Worm (Caenorhabditis elegans) whole organism, L1 larva: ENCODE measurements around the gene F22D3.4.

Source experiments
- C04F5.9 ChIP-seq: sonication (generic microtip); optimal IDR thresholded peaks from 2 replicates; lab custom pipeline; 2016; ENCODE audit warnings: missing genetic modification characterization, missing compliant biosample characterization
- C16A3.4 ChIP-seq: fragments of 150-350 bp; optimal IDR thresholded peaks from 2 replicates; lab custom pipeline; 2014; ENCODE audit warnings: missing biosample characterization, missing genetic modification characterization
- F16B12.6 ChIP-seq: fragments of 150-350 bp; optimal IDR thresholded peaks from 2 replicates; lab custom pipeline; 2014; ENCODE audit warnings: missing biosample characterization, missing genetic modification characterization
- blmp-1 ChIP-seq: fragments of 150-350 bp; optimal IDR thresholded peaks from 2 replicates; lab custom pipeline; 2014; ENCODE audit warnings: missing biosample characterization, missing genetic modification characterization
- ceh-8 ChIP-seq: fragments of 200-800 bp; sonication (Bioruptor generic); optimal IDR thresholded peaks from 2 replicates; lab custom pipeline; 2018; ENCODE audit warnings: mild to moderate bottlenecking, missing genetic modification characterization, moderate library complexity, missing compliant biosample characterization
- dpl-1 ChIP-seq, 3 experiments: fragments of 150-350 bp in 2 of 3; sonication (generic microtip) in 1 of 3; optimal IDR thresholded peaks; 2 replicates each; lab custom pipeline; 2014 to 2017; ENCODE audit warnings: missing biosample characterization in 3 of 3, missing genetic modification characterization in 3 of 3, missing genetic modification reagents in 3 of 3
- dsc-1 ChIP-seq: sonication (generic microtip); optimal IDR thresholded peaks from 2 replicates; lab custom pipeline; 2016; ENCODE audit warnings: mild to moderate bottlenecking, missing genetic modification characterization, missing compliant biosample characterization
- efl-1 ChIP-seq, 4 experiments: fragments of 150-350 bp; optimal IDR thresholded peaks in 3 of 4; peaks in 1 of 4; 1 replicate in 1 of 4; 2 replicates in 3 of 4; lab custom pipeline; 2014; ENCODE audit warnings: missing biosample characterization in 2 of 4, missing genetic modification characterization in 2 of 4, missing genetic modification reagents in 2 of 4
- egl-13 ChIP-seq: sonication (generic microtip); optimal IDR thresholded peaks from 2 replicates; lab custom pipeline; 2016; ENCODE audit warnings: missing genotype, missing genetic modification reagents, missing genetic modification characterization, missing compliant biosample characterization
- elt-2 ChIP-seq: sonication (generic microtip); optimal IDR thresholded peaks from 2 replicates; lab custom pipeline; 2016; ENCODE audit warnings: missing genetic modification characterization, mild to moderate bottlenecking, inconsistent platforms, missing compliant biosample characterization, missing genetic modification reagents
- fkh-10 ChIP-seq: sonication (generic microtip); optimal IDR thresholded peaks from 2 replicates; lab custom pipeline; 2017; ENCODE audit warnings: missing biosample characterization, missing genetic modification reagents, missing genetic modification characterization
- fkh-4 ChIP-seq: sonication (generic microtip); optimal IDR thresholded peaks from 2 replicates; lab custom pipeline; 2016; ENCODE audit warnings: missing compliant biosample characterization, missing genetic modification characterization, borderline replicate concordance
- fkh-8 ChIP-seq: sonication (generic microtip); optimal IDR thresholded peaks from 2 replicates; lab custom pipeline; 2016; ENCODE audit warnings: mild to moderate bottlenecking, missing genetic modification characterization, missing compliant biosample characterization
- fos-1 ChIP-seq: fragments of 150-350 bp; optimal IDR thresholded peaks from 2 replicates; lab custom pipeline; 2014; ENCODE audit warnings: missing biosample characterization, missing genetic modification characterization
- hlh-4 ChIP-seq: sonication (generic microtip); optimal IDR thresholded peaks from 2 replicates; lab custom pipeline; 2016; ENCODE audit warnings: mild to moderate bottlenecking, missing genetic modification characterization, missing compliant biosample characterization
- hpl-2 ChIP-seq: fragments of 150-350 bp; optimal IDR thresholded peaks from 2 replicates; lab custom pipeline; 2014; ENCODE audit warnings: missing biosample characterization, missing genetic modification reagents, missing genetic modification characterization
- irx-1 ChIP-seq: sonication (generic microtip); optimal IDR thresholded peaks from 2 replicates; lab custom pipeline; 2016; ENCODE audit warnings: missing genetic modification characterization, missing compliant biosample characterization
- lin-13 ChIP-seq: fragments of 150-350 bp; optimal IDR thresholded peaks from 2 replicates; lab custom pipeline; 2014; ENCODE audit warnings: missing biosample characterization, missing genetic modification reagents, missing genetic modification characterization
- lin-15B ChIP-seq: fragments of 150-350 bp; sonication (generic microtip); optimal IDR thresholded peaks from 3 replicates; lab custom pipeline; 2014; ENCODE audit warnings: missing biosample characterization, missing genetic modification characterization
- lir-3 ChIP-seq: sonication (generic microtip); optimal IDR thresholded peaks from 2 replicates; lab custom pipeline; 2016; ENCODE audit warnings: mild to moderate bottlenecking, missing genetic modification characterization, moderate library complexity, missing compliant biosample characterization; ENCODE audit not compliant: poor library complexity
- lsy-2 ChIP-seq, 2 experiments: fragments of 150-350 bp; optimal IDR thresholded peaks; 2 replicates each; lab custom pipeline; 2014; ENCODE audit warnings: missing biosample characterization in 2 of 2, missing genetic modification characterization in 2 of 2
- mab-9 ChIP-seq: fragments of 200-800 bp; sonication (Bioruptor generic); IDR thresholded peaks from 2 replicates; pipeline ENCODE4 v1.3.6; 2022; ENCODE audit warnings: missing genetic modification reagents, missing genetic modification characterization, missing compliant biosample characterization
- mef-2 ChIP-seq: fragments of 150-350 bp; optimal IDR thresholded peaks from 2 replicates; lab custom pipeline; 2014; ENCODE audit warnings: missing biosample characterization, missing genetic modification characterization
- mep-1 ChIP-seq: fragments of 150-350 bp; optimal IDR thresholded peaks from 2 replicates; lab custom pipeline; 2014; ENCODE audit warnings: missing biosample characterization, missing genetic modification characterization
- nhr-12 ChIP-seq: sonication (generic microtip); optimal IDR thresholded peaks from 2 replicates; lab custom pipeline; 2017; ENCODE audit warnings: missing biosample characterization, missing genetic modification characterization
- nhr-28 ChIP-seq: fragments of 150-350 bp; optimal IDR thresholded peaks from 2 replicates; lab custom pipeline; 2014; ENCODE audit warnings: missing biosample characterization, missing genetic modification characterization
- nhr-47 ChIP-seq: sonication (generic microtip); optimal IDR thresholded peaks from 2 replicates; lab custom pipeline; 2016; ENCODE audit warnings: mild to moderate bottlenecking, missing genetic modification characterization, moderate library complexity, missing compliant biosample characterization
- nhr-71 ChIP-seq: sonication (generic microtip); optimal IDR thresholded peaks from 2 replicates; lab custom pipeline; 2016; ENCODE audit warnings: mild to moderate bottlenecking, missing genetic modification characterization, moderate library complexity, missing compliant biosample characterization
- nhr-76 ChIP-seq: sonication (generic microtip); optimal IDR thresholded peaks from 2 replicates; lab custom pipeline; 2017; ENCODE audit warnings: missing biosample characterization, missing genetic modification characterization
- nhr-77 ChIP-seq: fragments of 150-350 bp; optimal IDR thresholded peaks from 2 replicates; lab custom pipeline; 2014; ENCODE audit warnings: missing biosample characterization, missing genetic modification characterization
- nhr-85 ChIP-seq: sonication (generic microtip); peaks from one replicate; lab custom pipeline; 2016; ENCODE audit warnings: missing genetic modification characterization, inconsistent platforms, missing compliant biosample characterization
- nhr-90 ChIP-seq: sonication (generic microtip); optimal IDR thresholded peaks from 2 replicates; lab custom pipeline; 2016; ENCODE audit warnings: mild to moderate bottlenecking, missing genetic modification characterization, missing compliant biosample characterization; ENCODE audit not compliant: poor library complexity
- pqm-1 ChIP-seq: sonication (generic microtip); optimal IDR thresholded peaks from 3 replicates; lab custom pipeline; 2017; ENCODE audit warnings: missing biosample characterization, missing genetic modification characterization
- rnt-1 ChIP-seq: sonication (generic microtip); optimal IDR thresholded peaks from 2 replicates; lab custom pipeline; 2016; ENCODE audit warnings: mild to moderate bottlenecking, missing genetic modification characterization, moderate library complexity, missing compliant biosample characterization
- snpc-4 ChIP-seq: fragments of 150-350 bp; optimal IDR thresholded peaks from 2 replicates; lab custom pipeline; 2014; ENCODE audit warnings: missing biosample characterization, missing genetic modification characterization
- sox-4 ChIP-seq: sonication (generic microtip); optimal IDR thresholded peaks from 2 replicates; lab custom pipeline; 2016; ENCODE audit warnings: missing genetic modification characterization, missing compliant biosample characterization
- sup-37 ChIP-seq: fragments of 200-800 bp; sonication (Bioruptor generic); optimal IDR thresholded peaks from 2 replicates; lab custom pipeline; 2018; ENCODE audit warnings: mild to moderate bottlenecking, missing genetic modification characterization, missing compliant biosample characterization
- swsn-7 ChIP-seq: sonication (generic microtip); optimal IDR thresholded peaks from 2 replicates; lab custom pipeline; 2016; ENCODE audit warnings: missing genetic modification characterization, missing compliant biosample characterization
- tbx-2 ChIP-seq: sonication (generic microtip); optimal IDR thresholded peaks from 2 replicates; lab custom pipeline; 2016; ENCODE audit warnings: missing genetic modification characterization, missing compliant biosample characterization
- tlp-1 ChIP-seq: fragments of 150-350 bp; optimal IDR thresholded peaks from 2 replicates; lab custom pipeline; 2014; ENCODE audit warnings: missing biosample characterization, missing genetic modification characterization
- unc-130 ChIP-seq: fragments of 150-350 bp; optimal IDR thresholded peaks from 2 replicates; lab custom pipeline; 2017; ENCODE audit warnings: missing biosample characterization, missing genetic modification characterization, inconsistent platforms
- unc-62 ChIP-seq: fragments of 150-350 bp; optimal IDR thresholded peaks from 2 replicates; lab custom pipeline; 2014; ENCODE audit warnings: missing biosample characterization, missing genetic modification reagents, missing genetic modification characterization
- unc-86 ChIP-seq: sonication (generic microtip); optimal IDR thresholded peaks from 2 replicates; lab custom pipeline; 2016; ENCODE audit warnings: missing genetic modification characterization, missing compliant biosample characterization
- unc-98 ChIP-seq: fragments of 200-800 bp; sonication (Bioruptor generic); IDR thresholded peaks from 2 replicates; pipeline ENCODE4 v1.3.6; 2022; ENCODE audit warnings: missing genetic modification characterization, missing compliant biosample characterization
- vab-15 ChIP-seq: sonication (generic microtip); optimal IDR thresholded peaks from 2 replicates; lab custom pipeline; 2017; ENCODE audit warnings: missing genotype, mild to moderate bottlenecking, missing genetic modification characterization, missing compliant biosample characterization
- xbp-1 ChIP-seq: sonication (generic microtip); optimal IDR thresholded peaks from 2 replicates; lab custom pipeline; 2016; ENCODE audit warnings: missing genetic modification characterization, missing compliant biosample characterization
- ztf-11 ChIP-seq, 2 experiments: sonication (generic microtip); optimal IDR thresholded peaks; 2 replicates each; lab custom pipeline; 2016 to 2017; ENCODE audit warnings: missing genetic modification characterization in 2 of 2, missing biosample characterization in 1 of 2, missing compliant biosample characterization in 1 of 2

Gene F22D3.4

ce11 chrII:6928416-6928815, 1.0 kb upstream of the F22D3.4 start, which contains the start of gene flcn-1 (continued):
- TF ChIP-seq lir-3 (peak; percentile 9), fkh-10 (GFP tag; lab: Kevin White, UChicago) (no peak), ztf-11 (tag; optimal IDR thresholded peaks at IDR 0.05; lab: Kevin White, UChicago) (no peak), tbx-2 (tag; lab: Kevin White, UChicago) (peak; percentile 40), nhr-90 (tag; lab: Kevin White, UChicago) (peak; percentile 41), fkh-4 (tag; lab: Kevin White, UChicago) (no peak), vab-15 (tag; lab: Kevin White, UChicago) (no peak), lin-13 (GFP tag; lab: Kevin White, UChicago) (peak; percentile 29), unc-62 (no peak), irx-1 (tag; lab: Kevin White, UChicago) (peak; percentile 34), xbp-1 (tag; lab: Kevin White, UChicago) (peak; percentile 49), egl-13 (tag; lab: Kevin White, UChicago) (peak; percentile 50), C16A3.4 (tag; lab: Kevin White, UChicago) (no peak), unc-98 (GFP tag; lab: Robert Waterston, UW) (no peak), fkh-8 (peak; percentile 81), F16B12.6 (tag; lab: Kevin White, UChicago) (no peak), tlp-1 (tag; lab: Kevin White, UChicago) (no peak), unc-130 (peak; percentile 20), pqm-1 (tag; lab: Kevin White, UChicago) (no peak), dpl-1 (GFP tag; optimal IDR thresholded peaks at IDR 0.05; lab: Kevin White, UChicago) (peak in 2 of 3 experiments; percentile 10 to 37), nhr-12 (no peak), unc-86 (tag; lab: Kevin White, UChicago) (no peak), fos-1 (tag; lab: Kevin White, UChicago) (peak; percentile 15), blmp-1 (tag; lab: Kevin White, UChicago) (peak; percentile 23), sox-4 (peak; percentile 17), nhr-76 (tag; lab: Kevin White, UChicago) (no peak), hlh-4 (tag; lab: Kevin White, UChicago) (peak; percentile 45), sup-37 (GFP tag; lab: Kevin White, UChicago) (no peak), snpc-4 (peak; percentile 15), elt-2 (tag; lab: Kevin White, UChicago) (peak; percentile 41), ceh-8 (no peak), mef-2 (tag; lab: Kevin White, UChicago) (no peak), nhr-85 (tag; lab: Kevin White, UChicago) (peak; percentile 52), nhr-28 (no peak), mep-1 (peak; percentile 76), mab-9 (no peak), C04F5.9 (tag; lab: Kevin White, UChicago) (peak; percentile 68), dsc-1 (tag; lab: Kevin White, UChicago) (peak; percentile 7), lsy-2 (tag; optimal IDR thresholded peaks at IDR 0.05; lab: Kevin White, UChicago) (peak; percentile 35 to 67), lin-15B (no peak), rnt-1 (tag; lab: Kevin White, UChicago) (peak; percentile 40), efl-1 (optimal IDR thresholded peaks at IDR 0.05; lab: Kevin White, UChicago) (peak; percentile 42 to 50), efl-1 (GFP tag; optimal IDR thresholded peaks at IDR 0.05 in 1 of 2; lab: Kevin White, UChicago) (peak in 1 of 2 experiments; percentile 30), hpl-2 (GFP tag; lab: Kevin White, UChicago) (no peak), nhr-47 (tag; lab: Kevin White, UChicago) (peak; percentile 67), nhr-71 (tag; lab: Kevin White, UChicago) (peak; percentile 78), nhr-77 (no peak), swsn-7 (tag; lab: Kevin White, UChicago) (peak; percentile 61)
